Worm (Caenorhabditis elegans) whole organism, young adult: ENCODE data around the gene mes-4.

ENCODE experiments used
- B0035.1 ChIP-seq: sonication (generic microtip); optimal IDR thresholded peaks from 2 replicates; lab custom pipeline; 2016; ENCODE audit warnings: missing genetic modification characterization, mild to moderate bottlenecking, missing compliant biosample characterization, missing genotype, missing genetic modification reagents
- C06A6.2 ChIP-seq: fragments of 200-800 bp; sonication (Bioruptor generic); conservative IDR thresholded peaks from 2 replicates; pipeline ENCODE4 v1.3.6; 2022; ENCODE audit warnings: missing genetic modification characterization, missing compliant biosample characterization
- D2030.7 ChIP-seq: fragments of 200-800 bp; sonication (Bioruptor generic); IDR thresholded peaks from 2 replicates; pipeline ENCODE4 v1.3.6; 2022; ENCODE audit warnings: missing genetic modification reagents, missing genetic modification characterization, missing compliant biosample characterization
- F23B12.7 ChIP-seq: sonication (generic microtip); optimal IDR thresholded peaks from 2 replicates; lab custom pipeline; 2017; ENCODE audit warnings: missing genetic modification characterization, mild to moderate bottlenecking, missing compliant biosample characterization, antibody characterized with exemption, moderate library complexity; ENCODE audit not compliant: insufficient read depth
- F49E8.2 ChIP-seq: sonication (generic microtip); optimal IDR thresholded peaks from 3 replicates; lab custom pipeline; 2017; ENCODE audit warnings: missing genetic modification characterization, mild to moderate bottlenecking, missing compliant biosample characterization, antibody characterized with exemption, moderate library complexity; ENCODE audit not compliant: insufficient read depth
- F57C9.4 ChIP-seq: sonication (generic microtip); optimal IDR thresholded peaks from 2 replicates; lab custom pipeline; 2017; ENCODE audit warnings: mild to moderate bottlenecking, missing genetic modification characterization, missing compliant biosample characterization
- K11D2.4 ChIP-seq: fragments of 200-800 bp; sonication (Bioruptor generic); IDR thresholded peaks from 2 replicates; pipeline ENCODE4 v1.3.6; 2022; ENCODE audit warnings: missing genetic modification reagents, missing genetic modification characterization, missing compliant biosample characterization
- Y53G8AR.9 ChIP-seq: fragments of 200-800 bp; sonication (Bioruptor generic); conservative IDR thresholded peaks from 2 replicates; pipeline ENCODE4 v1.3.6; 2022; ENCODE audit warnings: missing genetic modification reagents, missing genetic modification characterization, missing compliant biosample characterization
- Y95B8A.8 ChIP-seq: fragments of 200-800 bp; sonication (Bioruptor generic); IDR thresholded peaks from 2 replicates; pipeline ENCODE4 v1.3.6; 2022; ENCODE audit warnings: missing genetic modification reagents, missing genetic modification characterization, missing compliant biosample characterization
- aptf-3 ChIP-seq: fragments of 200-800 bp; sonication (Bioruptor generic); IDR thresholded peaks from 2 replicates; pipeline ENCODE4 v1.3.6; 2022; ENCODE audit warnings: missing genetic modification characterization, missing compliant biosample characterization
- atf-7 ChIP-seq: sonication (generic microtip); optimal IDR thresholded peaks from 2 replicates; lab custom pipeline; 2017; ENCODE audit warnings: mild to moderate bottlenecking, missing genetic modification characterization, missing compliant biosample characterization
- ccch-3 ChIP-seq: fragments of 200-800 bp; sonication (Bioruptor generic); optimal IDR thresholded peaks from 2 replicates; lab custom pipeline; 2018; ENCODE audit warnings: mild to moderate bottlenecking, missing genetic modification characterization, missing compliant biosample characterization
- cebp-1 ChIP-seq, 2 experiments: fragments of 200-800 bp in 1 of 2; sonication (Bioruptor generic) in 1 of 2; sonication (generic microtip) in 1 of 2; IDR thresholded peaks in 1 of 2; optimal IDR thresholded peaks in 1 of 2; 2 replicates each; pipeline versions ENCODE4 v1.3.6 to Lab custom; 2017 to 2022; ENCODE audit warnings: missing compliant biosample characterization in 2 of 2, missing genetic modification characterization in 2 of 2, mild to moderate bottlenecking in 1 of 2, missing genetic modification reagents in 1 of 2, moderate library complexity in 1 of 2
- ceh-58 ChIP-seq: fragments of 200-800 bp; sonication (Bioruptor generic); IDR thresholded peaks from 2 replicates; pipeline ENCODE4 v1.3.6; 2022; ENCODE audit warnings: missing genetic modification characterization, missing compliant biosample characterization
- ceh-79 ChIP-seq: sonication (generic microtip); optimal IDR thresholded peaks from 2 replicates; lab custom pipeline; 2017; ENCODE audit warnings: mild to moderate bottlenecking, missing genetic modification characterization, missing compliant biosample characterization
- dox-1 ChIP-seq: fragments of 200-800 bp; sonication (Bioruptor generic); IDR thresholded peaks from 2 replicates; pipeline ENCODE4 v1.3.6; 2022; ENCODE audit warnings: missing genetic modification reagents, missing genetic modification characterization, missing compliant biosample characterization
- egl-44 ChIP-seq: fragments of 200-800 bp; sonication (Bioruptor generic); IDR thresholded peaks from 2 replicates; pipeline ENCODE4 v1.3.6; 2022; ENCODE audit warnings: missing genetic modification reagents, missing genetic modification characterization, missing compliant biosample characterization
- egrh-3 ChIP-seq: fragments of 200-800 bp; sonication (Bioruptor generic); IDR thresholded peaks from 2 replicates; pipeline ENCODE4 v1.3.6; 2022; ENCODE audit warnings: missing genetic modification reagents, missing genetic modification characterization, missing compliant biosample characterization
- ekl-4 ChIP-seq: fragments of 200-800 bp; sonication (Bioruptor generic); IDR thresholded peaks from 2 replicates; pipeline ENCODE4 v1.3.6; 2022; ENCODE audit warnings: missing genetic modification reagents, missing genetic modification characterization, missing compliant biosample characterization
- fkh-3 ChIP-seq: sonication (generic microtip); optimal IDR thresholded peaks from 2 replicates; lab custom pipeline; 2016; ENCODE audit warnings: mild to moderate bottlenecking, missing genetic modification characterization, missing compliant biosample characterization
- hmg-20 ChIP-seq: fragments of 200-800 bp; sonication (Bioruptor generic); IDR thresholded peaks from 2 replicates; pipeline ENCODE4 v1.3.6; 2022; ENCODE audit warnings: missing genetic modification reagents, missing genetic modification characterization, missing compliant biosample characterization
- hsf-1 ChIP-seq: fragments of 200-800 bp; sonication (Bioruptor generic); IDR thresholded peaks from 2 replicates; pipeline ENCODE4 v1.3.6; 2022; ENCODE audit warnings: missing genetic modification reagents, missing genetic modification characterization, missing compliant biosample characterization
- let-526 ChIP-seq: fragments of 200-800 bp; sonication (Bioruptor generic); IDR thresholded peaks from 2 replicates; pipeline ENCODE4 v1.3.6; 2022; ENCODE audit warnings: missing genetic modification reagents, missing genetic modification characterization, missing compliant biosample characterization
- lin-54 ChIP-seq: fragments of 200-800 bp; sonication (Bioruptor generic); optimal IDR thresholded peaks from 2 replicates; lab custom pipeline; 2018; ENCODE audit warnings: mild to moderate bottlenecking, missing genetic modification characterization, missing compliant biosample characterization
- mcd-1 ChIP-seq: fragments of 200-800 bp; sonication (Bioruptor generic); IDR thresholded peaks from 2 replicates; pipeline ENCODE4 v1.3.6; 2022; ENCODE audit warnings: missing genetic modification reagents, missing genetic modification characterization, missing compliant biosample characterization
- nhr-179 ChIP-seq: sonication (generic microtip); optimal IDR thresholded peaks from 2 replicates; lab custom pipeline; 2016; ENCODE audit warnings: mild to moderate bottlenecking, missing genetic modification characterization, missing compliant biosample characterization
- pha-4 ChIP-seq: fragments of 150-350 bp; sonication (generic microtip); optimal IDR thresholded peaks from 2 replicates; lab custom pipeline; 2014; ENCODE audit warnings: missing biosample characterization, missing genetic modification reagents, missing genetic modification characterization
- rcor-1 ChIP-seq: fragments of 200-800 bp; sonication (Bioruptor generic); IDR thresholded peaks from 2 replicates; pipeline ENCODE4 v1.3.6; 2022; ENCODE audit warnings: missing genetic modification reagents, missing genetic modification characterization, missing compliant biosample characterization
- rec-8 ChIP-seq, 2 experiments: sonication (generic microtip); optimal IDR thresholded peaks; 2 replicates each; lab custom pipeline; 2016; ENCODE audit warnings: mild to moderate bottlenecking in 2 of 2, missing genetic modification characterization in 2 of 2, missing genetic modification reagents in 2 of 2, missing genotype in 2 of 2, missing biosample characterization in 1 of 2, missing compliant biosample characterization in 1 of 2, moderate library complexity in 1 of 2
- snpc-4 ChIP-seq, 5 experiments: fragments of 150-350 bp in 1 of 5; sonication (generic microtip) in 4 of 5; optimal IDR thresholded peaks; 2 replicates each; lab custom pipeline; 2014 to 2018; ENCODE audit warnings: missing genetic modification characterization in 5 of 5, missing biosample characterization in 3 of 5, antibody characterized with exemption in 2 of 5, mild to moderate bottlenecking in 2 of 5, missing compliant biosample characterization in 2 of 5, missing genotype in 2 of 5, moderate library complexity in 2 of 5, missing genetic modification reagents in 1 of 5
- tbp1 ChIP-seq: fragments of 200-800 bp; sonication (Bioruptor generic); optimal IDR thresholded peaks from 2 replicates; lab custom pipeline; 2018; ENCODE audit warnings: mild to moderate bottlenecking, missing genetic modification characterization, missing compliant biosample characterization
- tbx-9 ChIP-seq: sonication (generic microtip); optimal IDR thresholded peaks from 2 replicates; lab custom pipeline; 2016; ENCODE audit warnings: borderline replicate concordance, missing genetic modification characterization, inconsistent platforms, missing compliant biosample characterization
- zim-3 ChIP-seq: sonication (generic microtip); optimal IDR thresholded peaks from 2 replicates; lab custom pipeline; 2017; ENCODE audit warnings: mild to moderate bottlenecking, missing genetic modification characterization, moderate library complexity, missing compliant biosample characterization
- ztf-25 ChIP-seq: fragments of 200-800 bp; sonication (Bioruptor generic); IDR thresholded peaks from 2 replicates; pipeline ENCODE4 v1.3.6; 2022; ENCODE audit warnings: missing genetic modification reagents, missing genetic modification characterization, missing compliant biosample characterization
- ztf-6 ChIP-seq: fragments of 200-800 bp; sonication (Bioruptor generic); IDR thresholded peaks from 2 replicates; pipeline ENCODE4 v1.3.6; 2022; ENCODE audit warnings: missing genetic modification reagents, missing genetic modification characterization, missing compliant biosample characterization

The mes-4 gene

DNA sequence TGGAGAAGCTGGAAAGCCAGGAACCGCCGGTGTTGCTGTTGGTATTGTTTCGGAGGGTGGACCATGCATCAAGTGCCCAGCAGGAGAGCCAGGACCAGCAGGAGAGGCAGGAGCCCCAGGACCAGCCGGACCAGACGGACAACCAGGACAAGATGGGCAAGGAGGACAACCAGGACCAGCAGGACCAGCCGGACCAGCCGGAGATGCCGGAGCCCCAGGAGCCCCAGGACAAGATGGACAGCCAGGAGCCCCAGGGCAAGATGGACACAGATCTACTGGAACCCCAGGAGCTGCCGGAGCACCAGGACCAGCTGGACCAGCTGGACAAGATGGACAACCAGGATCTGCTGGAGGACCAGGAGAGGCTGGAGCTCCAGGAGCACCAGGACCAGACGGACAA, 5.5 kb upstream of the mes-4 start:
- TF ChIP-seq mcd-1 (GFP tag; lab: Robert Waterston, UW) (no peak), B0035.1 (no peak), F23B12.7 (no peak), egrh-3 (peak; percentile 94), atf-7 (no peak), cebp-1 (GFP tag; IDR thresholded peaks at IDR 0.05; lab: Robert Waterston, UW) (no peak), cebp-1 (tag; optimal IDR thresholded peaks at IDR 0.05; lab: Kevin White, UChicago) (no peak), pha-4 (tag; lab: Kevin White, UChicago) (no peak), snpc-4 (GFP tag; optimal IDR thresholded peaks at IDR 0.05; lab: Kevin White, UChicago) (no peak), snpc-4 (tag; optimal IDR thresholded peaks at IDR 0.05; lab: Kevin White, UChicago) (no peak), egl-44 (GFP tag; lab: Robert Waterston, UW) (no peak), ceh-79 (tag; lab: Kevin White, UChicago) (no peak), K11D2.4 (GFP tag; lab: Robert Waterston, UW) (no peak), ztf-25 (GFP tag; lab: Robert Waterston, UW) (0 out of 2 replicates have a peak, but pooled peaks have one; percentile 41)
- TF ChIP-seq, all 124 proteins: peak for 2

- no peak for TF ChIP-seq zim-3 (tag; lab: Kevin White, UChicago)
- TF ChIP-seq mcd-1 (GFP tag; lab: Robert Waterston, UW) = no peak
- TF ChIP-seq C06A6.2 (GFP tag; lab: Robert Waterston, UW) = no peak
- TF ChIP-seq nhr-179 = no peak
- no peak for TF ChIP-seq ztf-6 (GFP tag; lab: Robert Waterston, UW)
- no peak for TF ChIP-seq F49E8.2
- TF ChIP-seq D2030.7 (GFP tag; lab: Robert Waterston, UW) = no peak
- no peak for TF ChIP-seq hmg-20 (GFP tag; lab: Robert Waterston, UW)
- no peak for TF ChIP-seq ceh-58
- no peak for TF ChIP-seq tbp1 (GFP tag; lab: Kevin White, UChicago)
- no peak for TF ChIP-seq tbx-9
- no peak for TF ChIP-seq F57C9.4 (tag; lab: Kevin White, UChicago)
- TF ChIP-seq ekl-4 (GFP tag; lab: Robert Waterston, UW) = no peak
- TF ChIP-seq lin-54 (GFP tag; lab: Kevin White, UChicago) = no peak
- TF ChIP-seq rec-8 (tag; optimal IDR thresholded peaks at IDR 0.05; lab: Kevin White, UChicago) = no peak
- no peak for TF ChIP-seq ccch-3 (GFP tag; lab: Kevin White, UChicago)
- TF ChIP-seq fkh-3 (tag; lab: Kevin White, UChicago) = no peak
- no peak for TF ChIP-seq rcor-1 (GFP tag; lab: Robert Waterston, UW)
- TF ChIP-seq aptf-3 (GFP tag; lab: Robert Waterston, UW) = no peak
- no peak for TF ChIP-seq Y53G8AR.9
Observed at ce11 chrV:13441661-13442060, 4.3 kb upstream of the mes-4 start, which contains the start of gene col-162. col-162 (plus strand) TSS chrV:13441961.

ce11 chrV:13440290-13440689, 2.9 kb upstream of the mes-4 start:
- peak; percentile 97 for TF ChIP-seq hsf-1 (GFP tag; lab: Robert Waterston, UW)
- peak; percentile 67 for TF ChIP-seq egrh-3
- peak; percentile 91 for TF ChIP-seq dox-1 (GFP tag; lab: Robert Waterston, UW)
- peak; percentile 37; the same call in 1 of the 2 replicates for TF ChIP-seq D2030.7 (GFP tag; lab: Robert Waterston, UW)
- TF ChIP-seq ekl-4 (GFP tag; lab: Robert Waterston, UW) = peak; percentile 61

ce11 chrV:13432364-13432763, 5.0 kb downstream of the mes-4 start, which contains the start of gene srd-17:
srd-17 (minus strand) TSS chrV:13432714.
- no peak for TF ChIP-seq ekl-4 (GFP tag; lab: Robert Waterston, UW)
- TF ChIP-seq let-526 (GFP tag; lab: Robert Waterston, UW) = no peak
- TF ChIP-seq B0035.1 = no peak
- no peak for TF ChIP-seq Y95B8A.8 (GFP tag; lab: Robert Waterston, UW)
